Worm (Caenorhabditis elegans): ENCODE data around the gene jmjd-5.

ce11 chrV:11094698-11095097, 32.6 kb upstream of the jmjd-5 start:
- TF ChIP-seq ama-1 (optimal IDR thresholded peaks at IDR 0.05) (no peak), ama-1 (GFP tag; optimal IDR thresholded peaks at IDR 0.05) (no peak), C06A6.2 (GFP tag; conservative IDR thresholded peaks at IDR 0.05) (no peak), cebp-1 (GFP tag; IDR thresholded peaks at IDR 0.05) (no peak), cebp-1 (tag; optimal IDR thresholded peaks at IDR 0.05) (no peak), atf-7 (tag; optimal IDR thresholded peaks at IDR 0.05) (no peak), Y67H2A.10 (GFP tag; conservative IDR thresholded peaks at IDR 0.05) (no peak), snpc-4 (GFP tag; optimal IDR thresholded peaks at IDR 0.05) (no peak), snpc-4 (tag; optimal IDR thresholded peaks at IDR 0.05) (no peak), ztf-28 (GFP tag; IDR thresholded peaks at IDR 0.05) (no peak), him-1 (tag; optimal IDR thresholded peaks at IDR 0.05) (no peak), unc-62 (GFP tag; optimal IDR thresholded peaks at IDR 0.05) (no peak), sea-2 (GFP tag; IDR thresholded peaks at IDR 0.05) (no peak), efl-1 (GFP tag; optimal IDR thresholded peaks at IDR 0.05) (no peak), attf-5 (GFP tag; optimal IDR thresholded peaks at IDR 0.05) (no peak), madf-3 (GFP tag; IDR thresholded peaks at IDR 0.05) (no peak), nfya-2 (GFP tag; IDR thresholded peaks at IDR 0.05) (no peak)

All from whole organism, young adult.